Worm (Caenorhabditis elegans) whole organism, young adult: ENCODE results near the gene ced-9.

ENCODE experiments used
- B0019.2 ChIP-seq: fragments of 200-800 bp; sonication (Bioruptor generic); conservative IDR thresholded peaks from 2 replicates; pipeline ENCODE4 v1.3.6; 2022; ENCODE audit warnings: missing genetic modification reagents, missing genetic modification characterization, missing compliant biosample characterization
- F52B5.7 ChIP-seq: sonication (generic microtip); optimal IDR thresholded peaks from 2 replicates; lab custom pipeline; 2016; ENCODE audit warnings: mild to moderate bottlenecking, missing genetic modification characterization, missing compliant biosample characterization
- F55B11.4 ChIP-seq: sonication (generic microtip); optimal IDR thresholded peaks from 2 replicates; lab custom pipeline; 2016; ENCODE audit warnings: missing compliant biosample characterization, missing genetic modification characterization, borderline replicate concordance; ENCODE audit not compliant: insufficient read depth
- F57A8.1 ChIP-seq: fragments of 200-800 bp; sonication (Bioruptor generic); optimal IDR thresholded peaks from 2 replicates; lab custom pipeline; 2018; ENCODE audit warnings: mild to moderate bottlenecking, missing genetic modification characterization, moderate library complexity, missing compliant biosample characterization
- K11D2.4 ChIP-seq: fragments of 200-800 bp; sonication (Bioruptor generic); IDR thresholded peaks from 2 replicates; pipeline ENCODE4 v1.3.6; 2022; ENCODE audit warnings: missing genetic modification reagents, missing genetic modification characterization, missing compliant biosample characterization
- K12H6.12 ChIP-seq: fragments of 200-800 bp; sonication (Bioruptor generic); optimal IDR thresholded peaks from 2 replicates; lab custom pipeline; 2018; ENCODE audit warnings: mild to moderate bottlenecking, missing genetic modification characterization, missing compliant biosample characterization
- Y53F4B.3 ChIP-seq: fragments of 200-800 bp; sonication (Bioruptor generic); IDR thresholded peaks from 2 replicates; pipeline ENCODE4 v1.3.6; 2022; ENCODE audit warnings: missing genetic modification reagents, missing genetic modification characterization, missing compliant biosample characterization
- Y56A3A.18 ChIP-seq: fragments of 200-800 bp; sonication (Bioruptor generic); IDR thresholded peaks from 2 replicates; pipeline ENCODE4 v1.3.6; 2022; ENCODE audit warnings: missing genetic modification reagents, missing genetic modification characterization, missing compliant biosample characterization
- akir-1 ChIP-seq: fragments of 200-800 bp; sonication (Bioruptor generic); optimal IDR thresholded peaks from 2 replicates; lab custom pipeline; 2018; ENCODE audit warnings: mild to moderate bottlenecking, missing genetic modification characterization, moderate library complexity, missing compliant biosample characterization
- aptf-3 ChIP-seq: fragments of 200-800 bp; sonication (Bioruptor generic); IDR thresholded peaks from 2 replicates; pipeline ENCODE4 v1.3.6; 2022; ENCODE audit warnings: missing genetic modification characterization, missing compliant biosample characterization
- attf-3 ChIP-seq: fragments of 200-800 bp; sonication (Bioruptor generic); conservative IDR thresholded peaks from 2 replicates; pipeline ENCODE4 v1.3.6; 2022; ENCODE audit warnings: missing genetic modification reagents, missing genetic modification characterization, missing compliant biosample characterization
- ccch-3 ChIP-seq: fragments of 200-800 bp; sonication (Bioruptor generic); optimal IDR thresholded peaks from 2 replicates; lab custom pipeline; 2018; ENCODE audit warnings: mild to moderate bottlenecking, missing genetic modification characterization, missing compliant biosample characterization
- cebp-1 ChIP-seq, 2 experiments: fragments of 200-800 bp in 1 of 2; sonication (Bioruptor generic) in 1 of 2; sonication (generic microtip) in 1 of 2; IDR thresholded peaks in 1 of 2; optimal IDR thresholded peaks in 1 of 2; 2 replicates each; pipeline versions ENCODE4 v1.3.6 to Lab custom; 2017 to 2022; ENCODE audit warnings: missing compliant biosample characterization in 2 of 2, missing genetic modification characterization in 2 of 2, mild to moderate bottlenecking in 1 of 2, missing genetic modification reagents in 1 of 2, moderate library complexity in 1 of 2
- ceh-100 ChIP-seq: fragments of 200-800 bp; sonication (Bioruptor generic); IDR thresholded peaks from 2 replicates; pipeline ENCODE4 v1.3.6; 2022; ENCODE audit warnings: missing genetic modification reagents, missing genetic modification characterization, missing compliant biosample characterization
- chd-7 ChIP-seq: sonication (generic microtip); optimal IDR thresholded peaks from 2 replicates; lab custom pipeline; 2016; ENCODE audit warnings: mild to moderate bottlenecking, missing genetic modification characterization, moderate library complexity, missing compliant biosample characterization
- dpff-1 ChIP-seq: sonication (generic microtip); optimal IDR thresholded peaks from 2 replicates; lab custom pipeline; 2017; ENCODE audit warnings: mild to moderate bottlenecking, missing genetic modification characterization, missing compliant biosample characterization
- efl-1 ChIP-seq: fragments of 150-350 bp; optimal IDR thresholded peaks from 2 replicates; lab custom pipeline; 2014; ENCODE audit warnings: missing biosample characterization, missing genetic modification reagents, missing genetic modification characterization
- egl-18 ChIP-seq: fragments of 200-800 bp; sonication (Bioruptor generic); IDR thresholded peaks from 2 replicates; pipeline ENCODE4 v1.3.6; 2022; ENCODE audit warnings: missing genetic modification reagents, missing genetic modification characterization, missing compliant biosample characterization
- egl-44 ChIP-seq: fragments of 200-800 bp; sonication (Bioruptor generic); IDR thresholded peaks from 2 replicates; pipeline ENCODE4 v1.3.6; 2022; ENCODE audit warnings: missing genetic modification reagents, missing genetic modification characterization, missing compliant biosample characterization
- hmg-1.2 ChIP-seq: fragments of 200-800 bp; sonication (Bioruptor generic); IDR thresholded peaks from 2 replicates; pipeline ENCODE4 v1.3.6; 2022; ENCODE audit warnings: missing genetic modification reagents, missing genetic modification characterization, missing compliant biosample characterization
- hmg-20 ChIP-seq: fragments of 200-800 bp; sonication (Bioruptor generic); IDR thresholded peaks from 2 replicates; pipeline ENCODE4 v1.3.6; 2022; ENCODE audit warnings: missing genetic modification reagents, missing genetic modification characterization, missing compliant biosample characterization
- let-526 ChIP-seq: fragments of 200-800 bp; sonication (Bioruptor generic); IDR thresholded peaks from 2 replicates; pipeline ENCODE4 v1.3.6; 2022; ENCODE audit warnings: missing genetic modification reagents, missing genetic modification characterization, missing compliant biosample characterization
- lir-1 ChIP-seq: fragments of 200-800 bp; sonication (Bioruptor generic); conservative IDR thresholded peaks from 2 replicates; pipeline ENCODE4 v1.3.6; 2022; ENCODE audit warnings: missing genetic modification reagents, missing genetic modification characterization, missing compliant biosample characterization
- lsy-27 ChIP-seq: sonication (generic microtip); optimal IDR thresholded peaks from 2 replicates; lab custom pipeline; 2017; ENCODE audit warnings: missing genetic modification characterization, mild to moderate bottlenecking, missing compliant biosample characterization, antibody characterized with exemption, missing genotype, borderline replicate concordance; ENCODE audit not compliant: insufficient read depth
- madf-3 ChIP-seq: fragments of 200-800 bp; sonication (Bioruptor generic); IDR thresholded peaks from 2 replicates; pipeline ENCODE4 v1.3.6; 2022; ENCODE audit warnings: missing genetic modification reagents, missing genetic modification characterization, missing compliant biosample characterization
- mel-28 ChIP-seq: sonication (generic microtip); optimal IDR thresholded peaks from 2 replicates; lab custom pipeline; 2016; ENCODE audit warnings: borderline replicate concordance, mild to moderate bottlenecking, missing genetic modification characterization, missing compliant biosample characterization
- rcor-1 ChIP-seq: fragments of 200-800 bp; sonication (Bioruptor generic); IDR thresholded peaks from 2 replicates; pipeline ENCODE4 v1.3.6; 2022; ENCODE audit warnings: missing genetic modification reagents, missing genetic modification characterization, missing compliant biosample characterization
- repo-1 ChIP-seq: sonication (generic microtip); optimal IDR thresholded peaks from 2 replicates; lab custom pipeline; 2017; ENCODE audit warnings: mild to moderate bottlenecking, missing genetic modification characterization, missing compliant biosample characterization
- somi-1 ChIP-seq: fragments of 200-800 bp; sonication (Bioruptor generic); optimal IDR thresholded peaks from 2 replicates; lab custom pipeline; 2018; ENCODE audit warnings: mild to moderate bottlenecking, missing genetic modification characterization, missing compliant biosample characterization
- tbx-9 ChIP-seq: sonication (generic microtip); optimal IDR thresholded peaks from 2 replicates; lab custom pipeline; 2016; ENCODE audit warnings: borderline replicate concordance, missing genetic modification characterization, inconsistent platforms, missing compliant biosample characterization
- unc-62 ChIP-seq: fragments of 150-350 bp; optimal IDR thresholded peaks from 2 replicates; lab custom pipeline; 2014; ENCODE audit warnings: missing biosample characterization, missing genetic modification reagents, missing genetic modification characterization
- xnd-1 ChIP-seq: sonication (generic microtip); optimal IDR thresholded peaks from 2 replicates; lab custom pipeline; 2016; ENCODE audit warnings: missing genotype, missing genetic modification reagents, missing genetic modification characterization, missing compliant biosample characterization
- ztf-25 ChIP-seq: fragments of 200-800 bp; sonication (Bioruptor generic); IDR thresholded peaks from 2 replicates; pipeline ENCODE4 v1.3.6; 2022; ENCODE audit warnings: missing genetic modification reagents, missing genetic modification characterization, missing compliant biosample characterization
- ztf-26 ChIP-seq: sonication (generic microtip); optimal IDR thresholded peaks from 2 replicates; lab custom pipeline; 2017; ENCODE audit warnings: missing genetic modification characterization, missing compliant biosample characterization
- ztf-6 ChIP-seq: fragments of 200-800 bp; sonication (Bioruptor generic); IDR thresholded peaks from 2 replicates; pipeline ENCODE4 v1.3.6; 2022; ENCODE audit warnings: missing genetic modification reagents, missing genetic modification characterization, missing compliant biosample characterization

ced-9 gene

ce11 chrIII:10379632-10380031 lies 44.7 kb downstream of the ced-9 start:
- TF ChIP-seq cebp-1 (GFP tag; IDR thresholded peaks at IDR 0.05; lab: Robert Waterston, UW) (no peak), cebp-1 (tag; optimal IDR thresholded peaks at IDR 0.05; lab: Kevin White, UChicago) (peak; percentile 29), aptf-3 (GFP tag; lab: Robert Waterston, UW) (no peak), hmg-1.2 (peak; percentile 80), ceh-100 (GFP tag; lab: Robert Waterston, UW) (no peak), chd-7 (tag; lab: Kevin White, UChicago) (no peak)

ce11 chrIII:10380640-10381039 lies 45.7 kb downstream of the ced-9 start:
- no peak for TF ChIP-seq madf-3
- peak; percentile 58; the same call in 1 of the 2 replicates for TF ChIP-seq hmg-1.2

- TF ChIP-seq F57A8.1 (GFP tag; lab: Kevin White, UChicago) (no peak), ztf-26 (tag; lab: Kevin White, UChicago) (no peak), cebp-1 (GFP tag; IDR thresholded peaks at IDR 0.05; lab: Robert Waterston, UW) (no peak), cebp-1 (tag; optimal IDR thresholded peaks at IDR 0.05; lab: Kevin White, UChicago) (no peak), K11D2.4 (GFP tag; lab: Robert Waterston, UW) (no peak), ztf-6 (no peak), dpff-1 (no peak), egl-44 (no peak), rcor-1 (no peak), unc-62 (GFP tag; lab: Kevin White, UChicago) (no peak), Y53F4B.3 (GFP tag; lab: Robert Waterston, UW) (no peak), ccch-3 (no peak), lir-1 (GFP tag; lab: Robert Waterston, UW) (no peak), lsy-27 (tag; lab: Kevin White, UChicago) (no peak), egl-18 (GFP tag; lab: Robert Waterston, UW) (no peak)
Measured at ce11 chrIII:10381473-10381872, 46.5 kb downstream of the ced-9 start, which contains the start of gene C38H2.2. TSS of gene C38H2.2 (plus strand) at chrIII:10381773.

ce11 chrIII:10383804-10384203 lies 48.8 kb downstream of the ced-9 start:
- no peak for TF ChIP-seq let-526 (GFP tag; lab: Robert Waterston, UW)
- no peak for TF ChIP-seq egl-44
- TF ChIP-seq tbx-9 (tag; lab: Kevin White, UChicago), result no peak
- no peak for TF ChIP-seq somi-1 (GFP tag; lab: Kevin White, UChicago)
- no peak for TF ChIP-seq xnd-1 (tag; lab: Kevin White, UChicago)
- TF ChIP-seq lsy-27 (tag; lab: Kevin White, UChicago), result no peak
- no peak for TF ChIP-seq ztf-25 (GFP tag; lab: Robert Waterston, UW)
- TF ChIP-seq efl-1, result no peak
- no peak for TF ChIP-seq hmg-20 (GFP tag; lab: Robert Waterston, UW)
- no peak for TF ChIP-seq K12H6.12 (tag; lab: Kevin White, UChicago)
- no peak for TF ChIP-seq madf-3
- no peak for TF ChIP-seq F55B11.4 (tag; lab: Kevin White, UChicago)
- no peak for TF ChIP-seq repo-1 (tag; lab: Kevin White, UChicago)
- no peak for TF ChIP-seq F52B5.7 (tag; lab: Kevin White, UChicago)
- no peak for TF ChIP-seq akir-1 (GFP tag; lab: Kevin White, UChicago)
- no peak for TF ChIP-seq mel-28 (tag; lab: Kevin White, UChicago)
- TF ChIP-seq B0019.2 (GFP tag; lab: Robert Waterston, UW), result no peak
- no peak for TF ChIP-seq Y56A3A.18
- no peak for TF ChIP-seq attf-3 (GFP tag; lab: Robert Waterston, UW)
